Fruit fly (Drosophila melanogaster) whole organism, wandering third instar larva: Measurements from ENCODE around the gene Acp76A.

Experiments used
- Abd-B ChIP-seq: fragments of >200 bp; optimal IDR thresholded peaks from 2 replicates; lab custom pipeline; 2017; ENCODE audit warnings: missing biosample characterization, missing genetic modification characterization
- CG32264 ChIP-seq: fragments of 200-800 bp; sonication (Bioruptor generic); optimal IDR thresholded peaks from 2 replicates; lab custom pipeline; 2016; ENCODE audit warnings: missing biosample characterization, missing genetic modification characterization
- CG9705 ChIP-seq: fragments of 200-800 bp; sonication (Bioruptor generic); optimal IDR thresholded peaks from 2 replicates; lab custom pipeline; 2018; ENCODE audit warnings: missing biosample characterization, mild to moderate bottlenecking, missing genetic modification characterization
- CrebA ChIP-seq: fragments of 200-800 bp; sonication (Bioruptor generic); optimal IDR thresholded peaks from 2 replicates; lab custom pipeline; 2016; ENCODE audit warnings: missing biosample characterization, mild to moderate bottlenecking, missing genetic modification characterization, borderline replicate concordance
- Dfd ChIP-seq: fragments of >200 bp; optimal IDR thresholded peaks from 2 replicates; lab custom pipeline; 2017; ENCODE audit warnings: missing biosample characterization, missing genetic modification characterization
- Dif ChIP-seq: fragments of 200-275, 200-300 bp; sonication (Bioruptor generic); optimal IDR thresholded peaks from 2 replicates; lab custom pipeline; 2018; ENCODE audit warnings: missing biosample characterization, missing genetic modification characterization; ENCODE audit not compliant: partially characterized antibody
- HLH106 ChIP-seq: fragments of 200-800 bp; optimal IDR thresholded peaks from 3 replicates; lab custom pipeline; 2019; ENCODE audit warnings: missing biosample characterization, mild to moderate bottlenecking, missing genetic modification characterization, moderate library complexity
- Hnf4 ChIP-seq: fragments of 200-800 bp; sonication (Bioruptor generic); optimal IDR thresholded peaks from 2 replicates; lab custom pipeline; 2016; ENCODE audit warnings: missing biosample characterization, mild to moderate bottlenecking, missing genetic modification characterization
- Hr78 ChIP-seq: fragments of >200 bp; optimal IDR thresholded peaks from 2 replicates; lab custom pipeline; 2017; ENCODE audit warnings: missing biosample characterization, missing genetic modification characterization
- Hr83 ChIP-seq: fragments of 200-300 bp; sonication (Bioruptor generic); optimal IDR thresholded peaks from 2 replicates; lab custom pipeline; 2016; ENCODE audit warnings: missing biosample characterization, mild to moderate bottlenecking, missing genetic modification characterization, moderate library complexity; ENCODE audit not compliant: poor library complexity, severe bottlenecking
- Jra ChIP-seq: sonication (Bioruptor generic); optimal IDR thresholded peaks from 2 replicates; lab custom pipeline; 2016; ENCODE audit warnings: missing biosample characterization, missing genetic modification characterization
- Mio ChIP-seq: sonication (Bioruptor generic); optimal IDR thresholded peaks from 2 replicates; lab custom pipeline; 2016; ENCODE audit warnings: missing biosample characterization, missing genetic modification characterization
- Myc ChIP-seq: fragments of >200 bp; optimal IDR thresholded peaks from 2 replicates; lab custom pipeline; 2017
- N ChIP-seq: fragments of >200 bp; optimal IDR thresholded peaks from 2 replicates; lab custom pipeline; 2018; ENCODE audit warnings: missing biosample characterization, missing external identifiers, missing genetic modification characterization
- OdsH ChIP-seq: fragments of 200-800 bp; sonication (Bioruptor generic); optimal IDR thresholded peaks from 2 replicates; lab custom pipeline; 2016; ENCODE audit warnings: missing biosample characterization, mild to moderate bottlenecking, missing genetic modification characterization
- Rel ChIP-seq, 2 experiments: fragments of 200-800 bp; sonication (Bioruptor generic) in 1 of 2; optimal IDR thresholded peaks; 2 replicates in 1 of 2; 3 replicates in 1 of 2; lab custom pipeline; 2016 to 2019; ENCODE audit warnings: mild to moderate bottlenecking in 2 of 2, missing biosample characterization in 2 of 2, missing genetic modification characterization in 2 of 2, moderate library complexity in 1 of 2
- Sp1 ChIP-seq: fragments of 200-800 bp; sonication (Bioruptor generic); optimal IDR thresholded peaks from 3 replicates; lab custom pipeline; 2019; ENCODE audit warnings: missing biosample characterization, mild to moderate bottlenecking, missing genetic modification characterization, moderate library complexity
- Vsx2 ChIP-seq: fragments of 200-300, 225-300 bp; sonication (Bioruptor generic); optimal IDR thresholded peaks from 2 replicates; lab custom pipeline; 2018; ENCODE audit warnings: missing biosample characterization, missing genetic modification characterization; ENCODE audit not compliant: partially characterized antibody
- br ChIP-seq: fragments of 200-800 bp; sonication (Bioruptor generic); optimal IDR thresholded peaks from 2 replicates; lab custom pipeline; 2016; ENCODE audit warnings: missing biosample characterization, missing genetic modification characterization
- brk ChIP-seq: fragments of 200-800 bp; sonication (Bioruptor generic); optimal IDR thresholded peaks from 2 replicates; lab custom pipeline; 2016; ENCODE audit warnings: missing biosample characterization, mild to moderate bottlenecking, missing genetic modification characterization
- dl ChIP-seq, 2 experiments: fragments of 175-275, 200-275 bp in 1 of 2; fragments of 200-275 bp in 1 of 2; sonication (Bioruptor generic); optimal IDR thresholded peaks; lab custom pipeline; 2018; ENCODE audit warnings: mild to moderate bottlenecking in 2 of 2, missing biosample characterization in 2 of 2, missing genetic modification characterization in 2 of 2, moderate library complexity in 2 of 2; ENCODE audit not compliant: partially characterized antibody in 2 of 2, insufficient read depth in 1 of 2
- dmrt93B ChIP-seq: fragments of 200-800 bp; sonication (Bioruptor generic); optimal IDR thresholded peaks from 2 replicates; lab custom pipeline; 2018; ENCODE audit warnings: missing biosample characterization, mild to moderate bottlenecking, missing genetic modification characterization
- dsf ChIP-seq: sonication (Bioruptor generic); optimal IDR thresholded peaks from 2 replicates; lab custom pipeline; 2016; ENCODE audit warnings: missing biosample characterization, missing genetic modification characterization, borderline replicate concordance
- ey ChIP-seq: fragments of 200-800 bp; sonication (Bioruptor generic); optimal IDR thresholded peaks from 2 replicates; lab custom pipeline; 2016; ENCODE audit warnings: missing biosample characterization, missing genetic modification characterization
- foxo ChIP-seq, 2 experiments: fragments of 200-800 bp; sonication (Bioruptor generic); optimal IDR thresholded peaks; 2 replicates in 1 of 2; 3 replicates in 1 of 2; lab custom pipeline; 2016 to 2017; ENCODE audit warnings: missing biosample characterization in 2 of 2, missing genetic modification characterization in 2 of 2
- fru ChIP-seq: fragments of 200-800 bp; sonication (Bioruptor generic); optimal IDR thresholded peaks from 3 replicates; lab custom pipeline; 2016; ENCODE audit warnings: missing biosample characterization, mild to moderate bottlenecking, missing genetic modification characterization
- h ChIP-seq: fragments of 200-800 bp; sonication (Bioruptor generic); optimal IDR thresholded peaks from 3 replicates; lab custom pipeline; 2016; ENCODE audit warnings: missing biosample characterization, mild to moderate bottlenecking, missing genetic modification characterization
- jim ChIP-seq: fragments of 175-275, 200-325 bp; sonication (Bioruptor generic); optimal IDR thresholded peaks from 2 replicates; lab custom pipeline; 2016; ENCODE audit warnings: missing biosample characterization, mild to moderate bottlenecking, missing genetic modification characterization
- lola ChIP-seq: fragments of >200 bp; optimal IDR thresholded peaks from 2 replicates; lab custom pipeline; 2017; ENCODE audit warnings: missing biosample characterization, missing genetic modification characterization
- psq ChIP-seq: fragments of 200-800 bp; sonication (Bioruptor generic); optimal IDR thresholded peaks from 3 replicates; lab custom pipeline; 2017; ENCODE audit warnings: missing biosample characterization, mild to moderate bottlenecking, missing genetic modification characterization, moderate library complexity
- rgr ChIP-seq: fragments of 200-800 bp; sonication (Bioruptor generic); optimal IDR thresholded peaks from 3 replicates; lab custom pipeline; 2016; ENCODE audit warnings: missing biosample characterization, mild to moderate bottlenecking, missing genetic modification characterization
- sv ChIP-seq: fragments of 200-800 bp; sonication (Bioruptor generic); optimal IDR thresholded peaks from 3 replicates; lab custom pipeline; 2016; ENCODE audit warnings: missing biosample characterization, missing genetic modification characterization
- tai ChIP-seq: sonication (Bioruptor generic); optimal IDR thresholded peaks from 2 replicates; lab custom pipeline; 2016; ENCODE audit warnings: missing biosample characterization, missing genetic modification characterization
- usp ChIP-seq: fragments of >200 bp; optimal IDR thresholded peaks from 2 replicates; lab custom pipeline; 2017; ENCODE audit warnings: missing biosample characterization, missing genetic modification characterization
- woc ChIP-seq: sonication (Bioruptor generic); optimal IDR thresholded peaks from 2 replicates; lab custom pipeline; 2016; ENCODE audit warnings: missing biosample characterization, mild to moderate bottlenecking, missing genetic modification characterization

Acp76A gene

DNA sequence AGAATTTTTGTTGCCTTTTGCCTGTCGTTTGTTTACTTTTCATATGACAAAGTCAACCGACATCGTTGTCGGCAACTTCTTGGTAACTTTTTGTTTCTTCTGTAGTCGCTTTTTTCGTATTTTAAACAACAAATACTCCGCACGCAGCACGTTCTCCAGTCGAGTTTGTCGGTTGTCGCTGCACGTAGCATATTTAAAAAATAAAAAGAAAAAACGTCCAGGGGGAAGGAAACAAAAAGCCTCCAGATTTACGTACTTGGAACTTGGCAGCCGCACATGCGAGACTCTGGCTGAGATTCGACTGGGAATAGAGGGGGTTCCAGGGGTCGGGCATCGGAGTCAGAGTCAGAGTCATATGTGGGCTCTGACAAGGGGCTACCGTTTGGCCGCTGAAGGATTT, 30.1 kb downstream of the Acp76A start:
- TF ChIP-seq CG9705 (GFP tag; lab: Kevin White, UChicago) (no peak), usp (no peak), Hr83 (GFP tag; lab: Kevin White, UChicago) (no peak), rgr (GFP tag; lab: Kevin White, UChicago) (no peak), fru (GFP tag; lab: Kevin White, UChicago) (peak; percentile 26), sv (GFP tag; lab: Kevin White, UChicago) (no peak), N (GFP tag; lab: Kevin White, UChicago) (no peak), Abd-B (GFP tag; lab: Kevin White, UChicago) (no peak), Dfd (GFP tag; lab: Kevin White, UChicago) (no peak), Hr78 (no peak), psq (GFP tag; lab: Kevin White, UChicago) (peak; percentile 42), Hnf4 (GFP tag; lab: Kevin White, UChicago) (no peak), Sp1 (GFP tag; lab: Kevin White, UChicago) (no peak), ey (GFP tag; lab: Kevin White, UChicago) (no peak), br (GFP tag; lab: Kevin White, UChicago) (no peak), lola (GFP tag; lab: Kevin White, UChicago) (no peak), Jra (GFP tag; lab: Kevin White, UChicago) (peak; percentile 8), Myc (lab: Kevin White, UChicago) (no peak), brk (GFP tag; lab: Kevin White, UChicago) (no peak), OdsH (no peak), woc (GFP tag; lab: Kevin White, UChicago) (no peak), dmrt93B (no peak), Rel (GFP tag; optimal IDR thresholded peaks at IDR 0.05; lab: Kevin White, UChicago) (no peak), Rel (tag; optimal IDR thresholded peaks at IDR 0.05; lab: Kevin White, UChicago) (no peak), foxo (GFP tag; optimal IDR thresholded peaks at IDR 0.05; lab: Kevin White, UChicago) (no peak), CrebA (peak; percentile 45), h (GFP tag; lab: Kevin White, UChicago) (no peak), Dif (peak; percentile 24), Mio (GFP tag; lab: Kevin White, UChicago) (no peak), jim (GFP tag; lab: Kevin White, UChicago) (no peak)

DNA sequence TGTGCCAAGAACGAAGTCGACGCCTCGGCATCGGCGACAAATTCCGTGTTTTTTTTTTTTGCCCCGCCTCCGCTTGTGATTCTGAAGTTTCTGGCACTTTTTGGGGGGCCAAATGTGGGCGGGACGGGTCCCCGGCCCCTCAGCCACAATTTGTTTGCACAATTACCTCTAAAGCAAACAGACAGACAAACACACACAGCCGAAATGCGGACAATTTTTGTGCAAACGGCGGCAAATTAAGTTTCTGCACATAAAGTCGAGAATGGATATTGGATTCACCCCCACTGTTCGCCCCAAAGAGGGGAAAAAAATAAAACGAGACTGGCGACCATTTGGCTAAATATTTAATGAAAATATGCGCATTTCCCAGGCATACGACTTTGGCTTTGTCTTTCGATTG, 31.4 kb downstream of the Acp76A start:
- TF ChIP-seq sv (GFP tag; lab: Kevin White, UChicago): no peak
- TF ChIP-seq Jra (GFP tag; lab: Kevin White, UChicago): no peak
- no peak for TF ChIP-seq lola (GFP tag; lab: Kevin White, UChicago)
- no peak for TF ChIP-seq Vsx2
- no peak for TF ChIP-seq Rel (GFP tag; optimal IDR thresholded peaks at IDR 0.05; lab: Kevin White, UChicago)
- TF ChIP-seq Rel (tag; optimal IDR thresholded peaks at IDR 0.05; lab: Kevin White, UChicago): no peak
- TF ChIP-seq Abd-B (GFP tag; lab: Kevin White, UChicago): no peak
- TF ChIP-seq dsf: no peak
- TF ChIP-seq Sp1 (GFP tag; lab: Kevin White, UChicago): no peak
- TF ChIP-seq h (GFP tag; lab: Kevin White, UChicago): no peak
- no peak for TF ChIP-seq CG32264 (GFP tag; lab: Kevin White, UChicago)
- no peak for TF ChIP-seq ey (GFP tag; lab: Kevin White, UChicago)
- no peak for TF ChIP-seq woc (GFP tag; lab: Kevin White, UChicago)
- no peak for TF ChIP-seq Mio (GFP tag; lab: Kevin White, UChicago)
- no peak for TF ChIP-seq HLH106 (tag; lab: Kevin White, UChicago)
- no peak for TF ChIP-seq dl (GFP tag; optimal IDR thresholded peaks at IDR 0.05; lab: Kevin White, UChicago; ENCODE audit: insufficient read depth in 1 of 2, partially characterized antibody in 2 of 2)
- no peak for TF ChIP-seq CrebA
- TF ChIP-seq tai: no peak
- TF ChIP-seq Hnf4 (GFP tag; lab: Kevin White, UChicago): no peak
- TF ChIP-seq N (GFP tag; lab: Kevin White, UChicago): no peak
- TF ChIP-seq, all 38 proteins: peak for 0

DNA sequence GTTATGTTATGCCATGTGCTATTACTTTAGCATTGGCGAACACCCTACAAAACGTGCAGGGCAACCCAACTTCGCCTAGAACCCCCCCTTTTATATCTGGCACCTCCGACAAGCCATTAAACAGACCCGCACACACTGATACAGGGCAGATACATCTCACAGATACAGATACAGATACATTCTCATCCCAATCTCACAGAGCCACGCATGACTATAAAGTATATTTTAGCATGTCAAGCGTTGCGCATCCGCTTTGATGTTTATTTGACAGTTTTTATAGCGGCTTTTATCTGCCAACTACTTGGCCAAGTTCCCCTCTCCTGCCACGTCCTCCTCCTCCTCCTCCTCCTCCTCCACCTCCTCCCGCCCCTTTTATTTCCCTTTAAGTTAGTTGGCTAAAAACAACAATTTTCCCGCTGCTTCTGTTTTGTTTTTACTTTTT, 32.5 kb downstream of the Acp76A start:
- TF ChIP-seq Abd-B (GFP tag; lab: Kevin White, UChicago) (no peak), CG9705 (GFP tag; lab: Kevin White, UChicago) (no peak), HLH106 (tag; lab: Kevin White, UChicago) (no peak), woc (GFP tag; lab: Kevin White, UChicago) (no peak), ey (GFP tag; lab: Kevin White, UChicago) (no peak), Sp1 (GFP tag; lab: Kevin White, UChicago) (no peak), Hnf4 (GFP tag; lab: Kevin White, UChicago) (no peak), h (GFP tag; lab: Kevin White, UChicago) (no peak), Jra (GFP tag; lab: Kevin White, UChicago) (no peak), rgr (GFP tag; lab: Kevin White, UChicago) (no peak), Hr78 (no peak), lola (GFP tag; lab: Kevin White, UChicago) (no peak)
